Worm (Caenorhabditis elegans) whole organism, L4/young adult: ENCODE data around the gene ule-3.

Experiments
- W03F9.2 ChIP-seq: fragments of 150-350 bp; optimal IDR thresholded peaks from 2 replicates; lab custom pipeline; 2014; ENCODE audit warnings: missing biosample characterization, missing genetic modification characterization
- dao-5 ChIP-seq: sonication (generic microtip); optimal IDR thresholded peaks from 2 replicates; lab custom pipeline; 2016; ENCODE audit warnings: missing genotype, missing genetic modification characterization, moderate library complexity, missing compliant biosample characterization
- him-1 ChIP-seq: sonication (generic microtip); optimal IDR thresholded peaks from 2 replicates; lab custom pipeline; 2016; ENCODE audit warnings: missing genotype, missing genetic modification reagents, missing genetic modification characterization, missing compliant biosample characterization

DNA sequence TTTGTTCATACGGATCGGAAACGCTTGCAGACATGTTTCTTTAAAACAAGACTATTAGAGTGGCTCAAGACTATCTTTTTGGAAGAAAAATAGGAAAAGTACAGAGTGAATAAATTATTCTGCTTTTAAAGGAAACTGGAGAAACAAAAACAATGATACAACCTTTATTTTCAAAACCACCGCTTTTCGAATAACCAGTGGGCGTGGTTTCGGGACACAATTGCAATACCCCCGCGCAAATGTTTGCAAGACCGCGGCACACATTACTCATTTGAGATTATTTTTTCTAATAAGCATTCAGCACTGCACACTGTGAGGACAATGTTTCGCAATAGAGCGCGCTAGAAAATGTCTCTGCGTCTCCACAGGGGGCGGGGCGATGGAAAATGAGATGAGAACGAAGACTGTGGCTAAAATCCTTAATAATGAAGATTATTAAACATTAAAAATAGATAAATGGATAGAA is 14.3 kb downstream of the ule-3 start, which contains the start of gene plrg-1:
- TF ChIP-seq him-1 (tag; lab: Kevin White, UChicago): peak; percentile 33
- peak; percentile 29 for TF ChIP-seq dao-5 (tag; lab: Kevin White, UChicago)
- TF ChIP-seq W03F9.2 (tag; lab: Kevin White, UChicago): peak; percentile 92
